Worm (Caenorhabditis elegans) whole organism, L4/young adult: ENCODE measurements around the gene T13A10.1.
"Not testable (repeated sequence)": the region's sequence is repeated elsewhere in the genome, so short reads cannot be mapped to it uniquely, and the experiment has no call there.

ENCODE experiments used
- W03F9.2 ChIP-seq: fragments of 150-350 bp; optimal IDR thresholded peaks from 2 replicates; lab custom pipeline; 2014; ENCODE audit warnings: missing biosample characterization, missing genetic modification characterization
- dao-5 ChIP-seq: sonication (generic microtip); optimal IDR thresholded peaks from 2 replicates; lab custom pipeline; 2016; ENCODE audit warnings: missing genotype, missing genetic modification characterization, moderate library complexity, missing compliant biosample characterization
- him-1 ChIP-seq: sonication (generic microtip); optimal IDR thresholded peaks from 2 replicates; lab custom pipeline; 2016; ENCODE audit warnings: missing genotype, missing genetic modification reagents, missing genetic modification characterization, missing compliant biosample characterization

T13A10.1 gene

DNA sequence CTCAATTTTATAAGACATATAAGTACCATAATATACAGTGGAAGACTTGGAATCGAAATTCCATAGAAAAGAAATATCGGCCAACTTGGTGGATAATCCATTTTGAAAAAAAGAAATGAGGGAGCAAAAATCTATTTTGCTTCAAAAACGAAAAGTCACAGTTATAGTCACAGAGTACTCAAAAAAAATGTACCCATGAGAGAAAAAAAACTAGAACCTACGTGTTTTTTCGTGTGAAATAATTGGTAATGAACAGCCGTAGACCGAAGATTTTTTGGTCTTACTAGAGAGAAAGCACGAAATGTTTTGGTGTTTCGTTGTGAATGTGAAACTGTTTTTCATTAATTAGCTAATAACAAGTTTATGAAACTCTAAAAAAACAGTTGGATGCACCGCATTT lies 6.5 kb upstream of the T13A10.1 start, which contains the start of gene srv-30:
TSS of gene srv-30 (minus strand) at position 101 of the 400 bp plus-strand sequence.
- no peak for TF ChIP-seq him-1 (tag; lab: Kevin White, UChicago)
- no peak for TF ChIP-seq W03F9.2 (tag; lab: Kevin White, UChicago)
- no peak for TF ChIP-seq dao-5 (tag; lab: Kevin White, UChicago)

ce11 chrIV:6271923-6272322 lies 4.0 kb upstream of the T13A10.1 start, which contains the start of gene srv-31:
TSS of gene srv-31 (minus strand) at chrIV:6272023.
- TF ChIP-seq him-1 (tag; lab: Kevin White, UChicago) (no peak), dao-5 (tag; lab: Kevin White, UChicago) (no peak), W03F9.2 (tag; lab: Kevin White, UChicago) (no peak)

DNA sequence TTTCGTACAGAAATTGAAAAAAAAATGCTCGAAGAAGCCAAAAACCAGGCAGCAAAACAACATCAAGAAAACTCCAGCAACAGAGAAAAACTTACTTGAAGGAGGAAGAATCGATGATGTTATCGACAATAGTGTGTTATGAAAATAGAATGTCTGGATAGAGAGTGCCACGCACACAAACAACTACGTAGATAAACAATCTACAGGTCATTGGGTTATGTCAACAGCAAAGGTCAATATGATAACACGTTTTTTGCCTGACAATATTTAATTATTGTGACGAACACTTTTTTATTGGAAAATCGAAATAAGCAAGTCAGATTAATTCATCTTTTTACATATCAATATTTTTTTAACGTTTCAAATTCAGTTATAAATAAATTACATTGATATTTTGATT lies 3.5 kb downstream of the T13A10.1 start, which contains the start of gene sams-5:
TSS of gene sams-5 (minus strand) at position 131 of the 400 bp plus-strand sequence.
- no peak for TF ChIP-seq him-1 (tag; lab: Kevin White, UChicago)
- TF ChIP-seq dao-5 (tag; lab: Kevin White, UChicago), result no peak
- no peak for TF ChIP-seq W03F9.2 (tag; lab: Kevin White, UChicago)

- no peak for TF ChIP-seq W03F9.2 (tag; lab: Kevin White, UChicago)
- no peak for TF ChIP-seq him-1 (tag; lab: Kevin White, UChicago)
- TF ChIP-seq dao-5 (tag; lab: Kevin White, UChicago), result no peak
Observed at ce11 chrIV:6282143-6282542, 6.3 kb downstream of the T13A10.1 start, which contains the start of gene srv-32. TSS of gene srv-32 (minus strand) at chrIV:6282243.

- TF ChIP-seq dao-5 (tag; lab: Kevin White, UChicago), result no peak
- TF ChIP-seq him-1 (tag; lab: Kevin White, UChicago), result no peak
Observed at ce11 chrIV:6284277-6284676, 8.4 kb downstream of the T13A10.1 start, which contains the start of gene ops-1. TSS of gene ops-1 (minus strand) at chrIV:6284377.

ce11 chrIV:6290741-6291140 lies 14.9 kb downstream of the T13A10.1 start, which contains the start of gene srv-24:
TSS of gene srv-24 (minus strand) at chrIV:6290841.
- TF ChIP-seq W03F9.2 (tag; lab: Kevin White, UChicago) (no peak), dao-5 (tag; lab: Kevin White, UChicago) (no peak), him-1 (tag; lab: Kevin White, UChicago) (no peak)

ce11 chrIV:6294081-6294480 lies 18.2 kb downstream of the T13A10.1 start, which contains the start of gene hil-2:
TSS of gene hil-2 (plus strand) at chrIV:6294240.
- TF ChIP-seq W03F9.2 (tag; lab: Kevin White, UChicago) (no peak), him-1 (tag; lab: Kevin White, UChicago) (no peak)

DNA sequence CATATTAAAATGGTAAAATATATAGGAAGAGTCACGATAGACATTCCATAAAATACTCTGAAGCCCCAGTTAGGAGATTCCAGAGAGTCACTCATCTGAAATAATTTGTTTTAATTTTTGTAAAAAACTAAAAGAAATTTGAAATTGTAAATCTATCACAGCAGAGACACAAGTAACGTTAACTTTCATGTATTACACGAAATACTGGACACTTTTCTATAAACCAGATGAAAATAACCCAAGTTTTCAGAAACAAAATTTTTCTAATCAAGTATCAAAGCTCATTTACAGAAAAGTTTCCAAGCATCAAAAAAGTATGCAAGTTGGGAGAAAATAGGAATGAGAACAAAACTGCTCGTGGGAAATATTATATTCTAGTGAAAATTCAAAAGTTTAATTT lies 22.4 kb downstream of the T13A10.1 start, which contains the start of gene srv-27:
TSS of gene srv-27 (minus strand) at position 101 of the 400 bp plus-strand sequence.
- TF ChIP-seq him-1 (tag; lab: Kevin White, UChicago) (no peak), W03F9.2 (tag; lab: Kevin White, UChicago) (no peak), dao-5 (tag; lab: Kevin White, UChicago) (no peak)

DNA sequence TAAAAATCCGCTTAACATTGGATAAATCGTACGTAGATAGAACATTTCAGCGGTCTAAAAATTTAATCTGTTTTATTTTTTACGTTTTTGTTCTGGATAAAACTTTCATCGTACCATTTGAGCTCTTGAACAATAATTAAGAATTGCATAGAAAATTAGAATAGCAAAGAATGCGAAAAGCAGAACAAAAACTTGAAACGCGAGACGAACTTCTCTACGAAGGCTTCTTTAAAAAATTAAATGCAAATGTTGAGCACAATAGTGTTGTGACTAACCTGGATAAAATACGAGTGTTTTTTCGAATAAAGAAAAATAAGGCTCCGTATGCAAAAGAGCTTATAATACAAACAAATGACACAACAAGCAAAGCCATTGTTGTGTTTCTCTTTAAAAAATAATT lies 23.6 kb downstream of the T13A10.1 start:
- TF ChIP-seq dao-5 (tag; lab: Kevin White, UChicago) (no peak), him-1 (tag; lab: Kevin White, UChicago) (no peak), W03F9.2 (tag; lab: Kevin White, UChicago) (no peak)

DNA sequence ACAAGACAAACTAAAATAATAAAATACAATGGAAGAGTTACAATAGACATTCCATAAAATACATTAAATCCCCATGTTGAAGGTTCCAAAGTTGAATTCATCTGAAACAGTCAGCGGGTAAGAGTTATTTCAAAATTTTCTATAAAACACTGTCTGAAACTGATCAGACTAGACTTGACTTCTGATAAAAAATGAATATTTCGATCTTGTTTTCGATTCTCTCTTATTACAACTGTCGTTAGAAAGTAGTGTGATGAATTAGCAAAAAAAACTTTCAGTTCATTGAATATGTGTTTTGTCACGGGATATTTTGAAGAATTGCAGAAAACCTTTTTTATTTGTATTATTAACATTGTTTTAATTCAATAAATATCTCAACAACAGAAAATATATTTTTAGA lies 25.9 kb downstream of the T13A10.1 start, which contains the start of gene srv-26:
TSS of gene srv-26 (minus strand) at position 101 of the 400 bp plus-strand sequence.
- TF ChIP-seq him-1 (tag; lab: Kevin White, UChicago) (no peak), W03F9.2 (tag; lab: Kevin White, UChicago) (no peak), dao-5 (tag; lab: Kevin White, UChicago) (no peak)

- TF ChIP-seq dao-5 (tag; lab: Kevin White, UChicago), result no peak
- TF ChIP-seq W03F9.2 (tag; lab: Kevin White, UChicago), result no peak
- no peak for TF ChIP-seq him-1 (tag; lab: Kevin White, UChicago)
Observed at ce11 chrIV:6303642-6304041, 27.8 kb downstream of the T13A10.1 start, which contains the start of gene srv-25. TSS of gene srv-25 (minus strand) at chrIV:6303742.

- TF ChIP-seq dao-5 (tag; lab: Kevin White, UChicago), result no peak
- no peak for TF ChIP-seq W03F9.2 (tag; lab: Kevin White, UChicago)
- no peak for TF ChIP-seq him-1 (tag; lab: Kevin White, UChicago)
Observed at ce11 chrIV:6307439-6307838, 31.6 kb downstream of the T13A10.1 start, which contains the start of gene csp-2. TSS of gene csp-2 (plus strand) at chrIV:6307739.

DNA sequence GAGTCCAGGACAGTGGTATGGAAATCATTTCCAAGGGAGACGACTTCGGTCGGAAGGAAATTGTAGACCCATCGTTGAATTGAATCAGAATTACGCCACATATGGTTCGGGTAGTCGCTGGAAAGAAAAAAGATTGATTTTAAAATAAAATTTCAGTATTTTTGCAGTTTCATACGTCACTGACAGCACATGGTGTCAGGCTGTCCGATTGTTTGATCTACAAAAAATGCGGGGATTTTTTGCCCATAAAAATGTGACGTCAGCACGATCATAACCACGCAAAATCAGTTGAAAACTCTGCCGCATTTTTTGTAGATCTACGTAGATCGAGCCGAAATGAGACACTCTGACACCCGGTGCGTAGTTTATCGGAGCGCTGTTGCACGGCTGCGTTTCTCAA lies 41.5 kb downstream of the T13A10.1 start, which contains the start of gene Y73B6BL.12:
TSS of gene Y73B6BL.12 (minus strand) at position 101 of the 400 bp plus-strand sequence.
- TF ChIP-seq him-1, dao-5, W03F9.2 (tag; lab: Kevin White, UChicago): not testable (repeated sequence)

DNA sequence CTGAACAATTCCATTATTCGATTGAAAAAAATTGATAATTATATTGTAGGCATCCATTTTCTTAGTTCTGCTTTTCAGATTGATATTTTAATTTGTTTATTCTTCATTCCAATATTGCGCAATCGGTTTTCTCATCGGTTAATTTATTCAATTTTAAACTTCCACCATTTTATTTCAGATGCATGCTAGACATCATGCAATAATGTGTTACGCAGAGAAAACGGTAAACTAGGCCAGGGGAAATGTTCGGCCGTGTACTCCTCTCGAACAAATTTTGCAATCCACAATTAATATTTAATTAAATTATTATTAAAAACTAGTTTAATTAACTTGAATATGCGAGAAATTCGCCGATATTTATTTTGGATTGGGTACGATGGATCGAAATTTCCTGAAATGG lies 45.8 kb downstream of the T13A10.1 start, which contains the start of gene Y73B6BL.29:
TSS of gene Y73B6BL.29 (plus strand) at position 263 of the 400 bp plus-strand sequence.
- no peak for TF ChIP-seq dao-5 (tag; lab: Kevin White, UChicago)
- TF ChIP-seq him-1 (tag; lab: Kevin White, UChicago), result peak; percentile 62
- peak; percentile 99 for TF ChIP-seq W03F9.2 (tag; lab: Kevin White, UChicago)
